Worm (Caenorhabditis elegans) whole organism, L3 larva: Measurements from ENCODE around the gene math-24.
A peak's percentile ranks its signal among the peaks of the same experiment; 100 is the strongest.

Experiments used
- R02D3.7 ChIP-seq: fragments of 150-350 bp; optimal IDR thresholded peaks from 2 replicates; lab custom pipeline; 2014; ENCODE audit warnings: missing biosample characterization, missing genetic modification characterization
- ZK546.5 ChIP-seq: sonication (generic microtip); optimal IDR thresholded peaks from 2 replicates; lab custom pipeline; 2017; ENCODE audit warnings: missing biosample characterization, missing genetic modification characterization
- aly-2 ChIP-seq: fragments of 150-350 bp; optimal IDR thresholded peaks from 2 replicates; lab custom pipeline; 2014; ENCODE audit warnings: missing biosample characterization, missing genetic modification characterization
- ceh-16 ChIP-seq: sonication (generic microtip); optimal IDR thresholded peaks from 2 replicates; lab custom pipeline; 2017; ENCODE audit warnings: missing biosample characterization, missing genetic modification characterization
- ceh-28 ChIP-seq: fragments of 150-350 bp; optimal IDR thresholded peaks from 2 replicates; lab custom pipeline; 2014; ENCODE audit warnings: missing biosample characterization, missing genetic modification reagents, missing genetic modification characterization
- egl-27 ChIP-seq: sonication (generic microtip); optimal IDR thresholded peaks from 4 replicates; lab custom pipeline; 2017; ENCODE audit warnings: missing biosample characterization, missing genetic modification reagents, missing genetic modification characterization
- elt-2 ChIP-seq: sonication (generic microtip); optimal IDR thresholded peaks from 2 replicates; lab custom pipeline; 2016; ENCODE audit warnings: missing genetic modification reagents, mild to moderate bottlenecking, missing genetic modification characterization, missing compliant biosample characterization
- elt-3 ChIP-seq, 3 experiments: fragments of 150-350 bp in 1 of 3; sonication (generic microtip) in 2 of 3; optimal IDR thresholded peaks; 2 replicates in 2 of 3; 4 replicates in 1 of 3; lab custom pipeline; 2014 to 2017; ENCODE audit warnings: missing biosample characterization in 3 of 3, missing genetic modification characterization in 3 of 3
- eor-1 ChIP-seq, 2 experiments: fragments of 150-350 bp; optimal IDR thresholded peaks; 2 replicates each; lab custom pipeline; 2014 to 2018; ENCODE audit warnings: missing biosample characterization in 2 of 2, missing genetic modification characterization in 2 of 2
- fkh-10 ChIP-seq: sonication (generic microtip); optimal IDR thresholded peaks from 2 replicates; lab custom pipeline; 2017; ENCODE audit warnings: missing biosample characterization, missing genetic modification reagents, missing genetic modification characterization
- fos-1 ChIP-seq: fragments of 150-350 bp; optimal IDR thresholded peaks from 2 replicates; lab custom pipeline; 2014; ENCODE audit warnings: missing biosample characterization, missing genetic modification characterization
- hmg-11 ChIP-seq: sonication (generic microtip); optimal IDR thresholded peaks from 2 replicates; lab custom pipeline; 2016; ENCODE audit warnings: missing genetic modification characterization, missing compliant biosample characterization
- jun-1 ChIP-seq: fragments of 150-350 bp; optimal IDR thresholded peaks from 2 replicates; lab custom pipeline; 2014; ENCODE audit warnings: missing biosample characterization, missing genetic modification reagents, missing genetic modification characterization
- lin-39 ChIP-seq: fragments of 150-350 bp; optimal IDR thresholded peaks from 2 replicates; lab custom pipeline; 2018; ENCODE audit warnings: missing biosample characterization, missing genetic modification reagents, missing genetic modification characterization
- lsy-12 ChIP-seq: sonication (generic microtip); optimal IDR thresholded peaks from 2 replicates; lab custom pipeline; 2016; ENCODE audit warnings: mild to moderate bottlenecking, missing genetic modification characterization, missing compliant biosample characterization
- mdl-1 ChIP-seq: fragments of 150-350 bp; optimal IDR thresholded peaks from 2 replicates; lab custom pipeline; 2014; ENCODE audit warnings: missing biosample characterization, missing genetic modification characterization
- nhr-11 ChIP-seq: fragments of 150-350 bp; optimal IDR thresholded peaks from 2 replicates; lab custom pipeline; 2014; ENCODE audit warnings: missing biosample characterization, missing genetic modification characterization
- nhr-12 ChIP-seq: fragments of 150-350 bp; optimal IDR thresholded peaks from 2 replicates; lab custom pipeline; 2014; ENCODE audit warnings: missing biosample characterization, missing genetic modification characterization
- nhr-23 ChIP-seq: fragments of 150-350 bp; optimal IDR thresholded peaks from 2 replicates; lab custom pipeline; 2014; ENCODE audit warnings: missing biosample characterization, missing genetic modification reagents, missing genetic modification characterization
- nhr-237 ChIP-seq: fragments of 150-350 bp; optimal IDR thresholded peaks from 2 replicates; lab custom pipeline; 2014; ENCODE audit warnings: missing biosample characterization, missing genetic modification characterization
- nhr-43 ChIP-seq: sonication (generic microtip); optimal IDR thresholded peaks from 2 replicates; lab custom pipeline; 2016; ENCODE audit warnings: mild to moderate bottlenecking, missing genetic modification characterization, missing compliant biosample characterization; ENCODE audit not compliant: poor library complexity, severe bottlenecking
- nhr-67 ChIP-seq: fragments of 150-350 bp; optimal IDR thresholded peaks from 2 replicates; lab custom pipeline; 2014; ENCODE audit warnings: missing biosample characterization, missing genetic modification characterization
- nhr-77 ChIP-seq: fragments of 150-350 bp; optimal IDR thresholded peaks from 2 replicates; lab custom pipeline; 2014; ENCODE audit warnings: missing biosample characterization, missing genetic modification characterization
- pha-4 ChIP-seq: fragments of 150-350 bp; optimal IDR thresholded peaks from 2 replicates; lab custom pipeline; 2014; ENCODE audit warnings: missing biosample characterization, missing genetic modification reagents, missing genetic modification characterization
- pqm-1 ChIP-seq: fragments of 150-350 bp; optimal IDR thresholded peaks from 2 replicates; lab custom pipeline; 2017; ENCODE audit warnings: missing biosample characterization, missing genetic modification characterization, inconsistent platforms
- sea-2 ChIP-seq: fragments of 150-350 bp; sonication (generic microtip); optimal IDR thresholded peaks from 4 replicates; lab custom pipeline; 2014; ENCODE audit warnings: missing biosample characterization, missing genetic modification reagents, missing genetic modification characterization
- snpc-4 ChIP-seq: fragments of 150-350 bp; optimal IDR thresholded peaks from 2 replicates; lab custom pipeline; 2014; ENCODE audit warnings: missing biosample characterization, missing genetic modification characterization
- tbx-2 ChIP-seq: sonication (generic microtip); optimal IDR thresholded peaks from 2 replicates; lab custom pipeline; 2016; ENCODE audit warnings: mild to moderate bottlenecking, missing genetic modification characterization, missing compliant biosample characterization
- unc-39 ChIP-seq: sonication (generic microtip); optimal IDR thresholded peaks from 4 replicates; lab custom pipeline; 2017; ENCODE audit warnings: missing biosample characterization, missing genetic modification characterization
- zag-1 ChIP-seq: fragments of 150-350 bp; optimal IDR thresholded peaks from 2 replicates; lab custom pipeline; 2014; ENCODE audit warnings: missing biosample characterization, missing genetic modification characterization
- ztf-11 ChIP-seq: fragments of 150-350 bp; optimal IDR thresholded peaks from 2 replicates; lab custom pipeline; 2014; ENCODE audit warnings: missing biosample characterization, missing genetic modification characterization
- ztf-4 ChIP-seq: fragments of 150-350 bp; optimal IDR thresholded peaks from 2 replicates; lab custom pipeline; 2014; ENCODE audit warnings: missing biosample characterization, missing genetic modification characterization

math-24 gene

ce11 chrII:1899934-1900333, at the start of gene math-24:
Gene math-24 (plus strand): TSS chrII:1900234.
- no peak for TF ChIP-seq lsy-12 (tag; lab: Kevin White, UChicago)
- TF ChIP-seq tbx-2: no peak
- TF ChIP-seq nhr-77 (tag; lab: Kevin White, UChicago): no peak
- no peak for TF ChIP-seq lin-39 (tag; lab: Kevin White, UChicago)
- TF ChIP-seq aly-2 (tag; lab: Kevin White, UChicago): no peak

DNA sequence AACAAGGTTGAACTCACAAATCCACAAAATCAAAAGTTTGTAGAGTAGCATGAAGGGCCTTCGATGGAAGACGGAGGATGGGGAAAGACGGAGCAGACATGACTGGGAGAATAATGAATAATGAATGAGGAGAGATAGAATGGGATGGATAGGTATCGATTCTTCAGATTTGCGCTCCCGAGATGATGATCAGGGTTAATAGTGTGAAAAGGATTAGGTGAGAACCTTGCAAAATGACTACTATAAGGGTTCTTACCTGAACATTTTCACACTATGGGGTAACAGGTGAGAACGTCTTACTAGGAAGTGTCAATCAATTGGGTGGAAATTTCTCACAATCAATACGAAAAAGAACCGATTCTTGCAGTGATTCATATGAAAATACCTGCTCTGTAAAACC, 49.7 kb upstream of the math-24 start, which contains the start of gene fbxb-96:
TSS of gene fbxb-96 (minus strand) at position 101 of the 400 bp plus-strand sequence.
- TF ChIP-seq ceh-16 (tag; lab: Kevin White, UChicago) (no peak), unc-39 (tag; lab: Kevin White, UChicago) (no peak), aly-2 (tag; lab: Kevin White, UChicago) (no peak), nhr-67 (no peak), nhr-12 (tag; lab: Kevin White, UChicago) (no peak)
- TF ChIP-seq, all 47 proteins: peak for 0

- TF ChIP-seq ztf-11 (tag; lab: Kevin White, UChicago) (no peak), elt-3 (tag; optimal IDR thresholded peaks at IDR 0.05; lab: Kevin White, UChicago) (peak in 1 of 3 experiments; percentile 28), snpc-4 (tag; lab: Kevin White, UChicago) (no peak), nhr-43 (tag; lab: Kevin White, UChicago) (peak; percentile 64), elt-2 (peak; percentile 51), nhr-23 (tag; lab: Kevin White, UChicago) (no peak), ztf-4 (tag; lab: Kevin White, UChicago) (no peak), aly-2 (tag; lab: Kevin White, UChicago) (no peak), sea-2 (no peak), R02D3.7 (tag; lab: Kevin White, UChicago) (no peak), nhr-77 (tag; lab: Kevin White, UChicago) (no peak)
Observed at ce11 chrII:1850840-1851294, 49.2 kb upstream of the math-24 start, which contains the start of gene C52E2.3. Gene C52E2.3 (plus strand): TSS chrII:1851244.

DNA sequence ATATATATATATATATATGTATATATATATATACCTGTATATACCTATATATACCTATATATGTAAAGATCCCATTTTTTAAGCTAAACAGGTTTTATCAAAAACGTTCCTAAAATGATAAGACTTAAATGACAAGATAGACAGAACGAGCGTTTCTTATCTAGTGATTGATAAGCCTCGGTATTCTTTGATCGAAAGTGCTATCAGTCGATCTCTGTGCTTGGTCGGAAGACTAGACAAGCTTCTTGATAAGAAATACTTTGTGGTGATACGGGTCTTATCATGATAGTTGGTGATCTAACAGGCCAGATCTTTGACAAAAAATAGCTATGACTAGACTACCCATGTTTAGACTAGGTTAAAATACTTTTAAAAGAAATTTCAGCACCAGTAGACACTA, 48.3 kb upstream of the math-24 start:
- TF ChIP-seq pha-4 (tag; lab: Kevin White, UChicago) (peak; percentile 52), ztf-4 (tag; lab: Kevin White, UChicago) (no peak), egl-27 (tag; lab: Kevin White, UChicago) (peak; percentile 44), pqm-1 (tag; lab: Kevin White, UChicago) (peak; percentile 99), eor-1 (tag; optimal IDR thresholded peaks at IDR 0.05; lab: Kevin White, UChicago) (no peak), fkh-10 (GFP tag; lab: Kevin White, UChicago) (no peak), ZK546.5 (tag; lab: Kevin White, UChicago) (no peak), jun-1 (tag; lab: Kevin White, UChicago) (peak; percentile 96), nhr-43 (tag; lab: Kevin White, UChicago) (peak; percentile 85), unc-39 (tag; lab: Kevin White, UChicago) (no peak), mdl-1 (tag; lab: Kevin White, UChicago) (no peak), elt-2 (peak; percentile 100), R02D3.7 (tag; lab: Kevin White, UChicago) (no peak), sea-2 (no peak), nhr-237 (no peak), nhr-77 (tag; lab: Kevin White, UChicago) (no peak)
- TF ChIP-seq, all 47 proteins: peak for 6

- TF ChIP-seq fkh-10 (GFP tag; lab: Kevin White, UChicago): no peak
- TF ChIP-seq ztf-11 (tag; lab: Kevin White, UChicago): no peak
- TF ChIP-seq nhr-11: no peak
- TF ChIP-seq R02D3.7 (tag; lab: Kevin White, UChicago): no peak
- TF ChIP-seq ztf-4 (tag; lab: Kevin White, UChicago): no peak
- no peak for TF ChIP-seq lin-39 (tag; lab: Kevin White, UChicago)
- no peak for TF ChIP-seq nhr-43 (tag; lab: Kevin White, UChicago)
- TF ChIP-seq zag-1: no peak
- no peak for TF ChIP-seq aly-2 (tag; lab: Kevin White, UChicago)
- no peak for TF ChIP-seq ceh-28
- no peak for TF ChIP-seq hmg-11 (tag; lab: Kevin White, UChicago)
- TF ChIP-seq fos-1 (tag; lab: Kevin White, UChicago): no peak
- no peak for TF ChIP-seq nhr-237
- TF ChIP-seq tbx-2: no peak
- TF ChIP-seq snpc-4 (tag; lab: Kevin White, UChicago): no peak
- TF ChIP-seq, all 47 proteins: peak for 0
Observed at ce11 chrII:1852503-1852902, 47.5 kb upstream of the math-24 start, which contains the start of gene C52E2.2. Gene C52E2.2 (plus strand): TSS chrII:1852803.
